Fruit fly (Drosophila melanogaster): ENCODE results near the gene Tlk.
"Not testable (repeated sequence)": the region's sequence is repeated elsewhere in the genome, so short reads cannot be mapped to it uniquely, and the experiment has no call there.

DNA sequence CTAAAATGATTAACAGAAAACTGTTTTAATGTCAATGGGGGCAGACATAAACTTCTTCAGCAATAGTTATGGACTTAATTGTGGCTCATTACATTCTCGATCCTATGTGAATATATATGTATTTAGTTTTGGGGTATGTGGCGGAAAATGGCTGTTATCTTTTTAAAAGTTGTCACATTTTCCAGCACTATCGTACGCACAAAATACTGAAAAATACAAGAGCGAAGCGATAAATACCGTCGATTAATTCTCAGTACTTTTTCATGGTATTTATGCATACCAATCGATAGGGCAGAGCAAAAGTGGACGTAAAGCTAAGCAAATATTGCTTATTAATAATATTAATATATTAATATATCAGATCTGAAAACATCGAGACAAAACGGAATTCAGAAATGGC lies 70.0 kb downstream of the Tlk start, which contains the start of gene HIP-R:
- TF ChIP-seq CG15710 (tag; optimal IDR thresholded peaks at IDR 0.05); CG9948 (tag; optimal IDR thresholded peaks at IDR 0.05); EcR (GFP tag; optimal IDR thresholded peaks at IDR 0.05); CG8159 (tag; optimal IDR thresholded peaks at IDR 0.05); CG8301 (tag; optimal IDR thresholded peaks at IDR 0.05); Pif1A (GFP tag; optimal IDR thresholded peaks at IDR 0.05); CG34367 (tag; optimal IDR thresholded peaks at IDR 0.05); CG32121 (GFP tag; IDR thresholded peaks at IDR 0.05); CG12605 (GFP tag; IDR thresholded peaks at IDR 0.05); CG14655 (GFP tag; optimal IDR thresholded peaks at IDR 0.05); fd96Ca (GFP tag; IDR thresholded peaks at IDR 0.05); Ets98B (GFP tag; IDR thresholded peaks at IDR 0.05); gl (tag; optimal IDR thresholded peaks at IDR 0.05); CG4496 (GFP tag; IDR thresholded peaks at IDR 0.05): not testable (repeated sequence)

Measured in whole organism, pupa.